Worm (Caenorhabditis elegans) whole organism, L1 larva: ENCODE measurements around the gene srw-62.

Experiments used
- C04F5.9 ChIP-seq: sonication (generic microtip); optimal IDR thresholded peaks from 2 replicates; lab custom pipeline; 2016; ENCODE audit warnings: missing genetic modification characterization, missing compliant biosample characterization
- C16A3.4 ChIP-seq: fragments of 150-350 bp; optimal IDR thresholded peaks from 2 replicates; lab custom pipeline; 2014; ENCODE audit warnings: missing biosample characterization, missing genetic modification characterization
- blmp-1 ChIP-seq: fragments of 150-350 bp; optimal IDR thresholded peaks from 2 replicates; lab custom pipeline; 2014; ENCODE audit warnings: missing biosample characterization, missing genetic modification characterization
- ceh-63 ChIP-seq: fragments of 200-800 bp; sonication (Bioruptor generic); optimal IDR thresholded peaks from 2 replicates; lab custom pipeline; 2018; ENCODE audit warnings: mild to moderate bottlenecking, missing genetic modification characterization, missing compliant biosample characterization
- ceh-8 ChIP-seq: fragments of 200-800 bp; sonication (Bioruptor generic); optimal IDR thresholded peaks from 2 replicates; lab custom pipeline; 2018; ENCODE audit warnings: mild to moderate bottlenecking, missing genetic modification characterization, moderate library complexity, missing compliant biosample characterization
- ceh-82 ChIP-seq, 3 experiments: fragments of 150-350 bp in 1 of 3; sonication (generic microtip) in 2 of 3; optimal IDR thresholded peaks; 2 replicates each; lab custom pipeline; 2014 to 2017; ENCODE audit warnings: missing biosample characterization in 3 of 3, missing genetic modification characterization in 3 of 3
- dpl-1 ChIP-seq, 3 experiments: fragments of 150-350 bp in 2 of 3; sonication (generic microtip) in 1 of 3; optimal IDR thresholded peaks; 2 replicates each; lab custom pipeline; 2014 to 2017; ENCODE audit warnings: missing biosample characterization in 3 of 3, missing genetic modification characterization in 3 of 3, missing genetic modification reagents in 3 of 3
- dsc-1 ChIP-seq: sonication (generic microtip); optimal IDR thresholded peaks from 2 replicates; lab custom pipeline; 2016; ENCODE audit warnings: mild to moderate bottlenecking, missing genetic modification characterization, missing compliant biosample characterization
- efl-1 ChIP-seq, 4 experiments: fragments of 150-350 bp; optimal IDR thresholded peaks in 3 of 4; peaks in 1 of 4; 1 replicate in 1 of 4; 2 replicates in 3 of 4; lab custom pipeline; 2014; ENCODE audit warnings: missing biosample characterization in 2 of 4, missing genetic modification characterization in 2 of 4, missing genetic modification reagents in 2 of 4
- efl-3 ChIP-seq: fragments of 200-800 bp; sonication (Bioruptor generic); optimal IDR thresholded peaks from 2 replicates; lab custom pipeline; 2018; ENCODE audit warnings: mild to moderate bottlenecking, missing genetic modification characterization, missing compliant biosample characterization
- egl-13 ChIP-seq: sonication (generic microtip); optimal IDR thresholded peaks from 2 replicates; lab custom pipeline; 2016; ENCODE audit warnings: missing genotype, missing genetic modification reagents, missing genetic modification characterization, missing compliant biosample characterization
- fos-1 ChIP-seq: fragments of 150-350 bp; optimal IDR thresholded peaks from 2 replicates; lab custom pipeline; 2014; ENCODE audit warnings: missing biosample characterization, missing genetic modification characterization
- grh-1 ChIP-seq: fragments of 200-800 bp; sonication (Bioruptor generic); IDR thresholded peaks from 2 replicates; pipeline ENCODE4 v1.3.6; 2022; ENCODE audit warnings: missing genetic modification reagents, missing genetic modification characterization, missing compliant biosample characterization
- hlh-4 ChIP-seq: sonication (generic microtip); optimal IDR thresholded peaks from 2 replicates; lab custom pipeline; 2016; ENCODE audit warnings: mild to moderate bottlenecking, missing genetic modification characterization, missing compliant biosample characterization
- irx-1 ChIP-seq: sonication (generic microtip); optimal IDR thresholded peaks from 2 replicates; lab custom pipeline; 2016; ENCODE audit warnings: missing genetic modification characterization, missing compliant biosample characterization
- lin-13 ChIP-seq: fragments of 150-350 bp; optimal IDR thresholded peaks from 2 replicates; lab custom pipeline; 2014; ENCODE audit warnings: missing biosample characterization, missing genetic modification reagents, missing genetic modification characterization
- lin-14 ChIP-seq: fragments of 200-800 bp; sonication (Bioruptor generic); optimal IDR thresholded peaks from 2 replicates; lab custom pipeline; 2018; ENCODE audit warnings: mild to moderate bottlenecking, missing genetic modification characterization, moderate library complexity, missing compliant biosample characterization
- lin-15B ChIP-seq: fragments of 150-350 bp; sonication (generic microtip); optimal IDR thresholded peaks from 3 replicates; lab custom pipeline; 2014; ENCODE audit warnings: missing biosample characterization, missing genetic modification characterization
- lin-35 ChIP-seq, 2 experiments: fragments of 150-350 bp; optimal IDR thresholded peaks; 2 replicates each; lab custom pipeline; 2014; ENCODE audit warnings: missing biosample characterization in 2 of 2, missing genetic modification characterization in 2 of 2, missing genetic modification reagents in 2 of 2
- lir-3 ChIP-seq: sonication (generic microtip); optimal IDR thresholded peaks from 2 replicates; lab custom pipeline; 2016; ENCODE audit warnings: mild to moderate bottlenecking, missing genetic modification characterization, moderate library complexity, missing compliant biosample characterization; ENCODE audit not compliant: poor library complexity
- lsy-2 ChIP-seq, 2 experiments: fragments of 150-350 bp; optimal IDR thresholded peaks; 2 replicates each; lab custom pipeline; 2014; ENCODE audit warnings: missing biosample characterization in 2 of 2, missing genetic modification characterization in 2 of 2
- mdl-1 ChIP-seq, 2 experiments: fragments of 150-350 bp; optimal IDR thresholded peaks; 2 replicates each; lab custom pipeline; 2014 to 2017; ENCODE audit warnings: missing biosample characterization in 2 of 2, missing genetic modification characterization in 2 of 2, inconsistent platforms in 1 of 2
- mep-1 ChIP-seq: fragments of 150-350 bp; optimal IDR thresholded peaks from 2 replicates; lab custom pipeline; 2014; ENCODE audit warnings: missing biosample characterization, missing genetic modification characterization
- nhr-20 ChIP-seq: sonication (generic microtip); optimal IDR thresholded peaks from 2 replicates; lab custom pipeline; 2016; ENCODE audit warnings: mild to moderate bottlenecking, missing genetic modification characterization, missing compliant biosample characterization
- nhr-237 ChIP-seq: fragments of 150-350 bp; optimal IDR thresholded peaks from 2 replicates; lab custom pipeline; 2014; ENCODE audit warnings: missing biosample characterization, missing genetic modification characterization
- nhr-28 ChIP-seq: fragments of 150-350 bp; optimal IDR thresholded peaks from 2 replicates; lab custom pipeline; 2014; ENCODE audit warnings: missing biosample characterization, missing genetic modification characterization
- nhr-47 ChIP-seq: sonication (generic microtip); optimal IDR thresholded peaks from 2 replicates; lab custom pipeline; 2016; ENCODE audit warnings: mild to moderate bottlenecking, missing genetic modification characterization, moderate library complexity, missing compliant biosample characterization
- nhr-77 ChIP-seq: fragments of 150-350 bp; optimal IDR thresholded peaks from 2 replicates; lab custom pipeline; 2014; ENCODE audit warnings: missing biosample characterization, missing genetic modification characterization
- nhr-84 ChIP-seq: sonication (generic microtip); optimal IDR thresholded peaks from 2 replicates; lab custom pipeline; 2017; ENCODE audit warnings: missing biosample characterization, missing genetic modification characterization
- nhr-85 ChIP-seq: sonication (generic microtip); peaks from one replicate; lab custom pipeline; 2016; ENCODE audit warnings: missing genetic modification characterization, inconsistent platforms, missing compliant biosample characterization
- pax-3 ChIP-seq: fragments of 200-800 bp; sonication (Bioruptor generic); optimal IDR thresholded peaks from 2 replicates; lab custom pipeline; 2018; ENCODE audit warnings: mild to moderate bottlenecking, missing genetic modification characterization, moderate library complexity, missing compliant biosample characterization
- pqm-1 ChIP-seq: sonication (generic microtip); optimal IDR thresholded peaks from 3 replicates; lab custom pipeline; 2017; ENCODE audit warnings: missing biosample characterization, missing genetic modification characterization
- rnt-1 ChIP-seq: sonication (generic microtip); optimal IDR thresholded peaks from 2 replicates; lab custom pipeline; 2016; ENCODE audit warnings: mild to moderate bottlenecking, missing genetic modification characterization, moderate library complexity, missing compliant biosample characterization
- skn-1 ChIP-seq: fragments of 150-350 bp; optimal IDR thresholded peaks from 2 replicates; lab custom pipeline; 2014; ENCODE audit warnings: missing biosample characterization, missing genetic modification characterization
- snu-23 ChIP-seq: sonication (generic microtip); optimal IDR thresholded peaks from 2 replicates; lab custom pipeline; 2016; ENCODE audit warnings: missing genetic modification characterization, missing compliant biosample characterization
- sptf-1 ChIP-seq: fragments of 150-350 bp; optimal IDR thresholded peaks from 2 replicates; lab custom pipeline; 2014; ENCODE audit warnings: missing biosample characterization, missing genetic modification characterization
- swsn-7 ChIP-seq: sonication (generic microtip); optimal IDR thresholded peaks from 2 replicates; lab custom pipeline; 2016; ENCODE audit warnings: missing genetic modification characterization, missing compliant biosample characterization
- tbx-2 ChIP-seq: sonication (generic microtip); optimal IDR thresholded peaks from 2 replicates; lab custom pipeline; 2016; ENCODE audit warnings: missing genetic modification characterization, missing compliant biosample characterization
- unc-86 ChIP-seq: sonication (generic microtip); optimal IDR thresholded peaks from 2 replicates; lab custom pipeline; 2016; ENCODE audit warnings: missing genetic modification characterization, missing compliant biosample characterization
- xbp-1 ChIP-seq: sonication (generic microtip); optimal IDR thresholded peaks from 2 replicates; lab custom pipeline; 2016; ENCODE audit warnings: missing genetic modification characterization, missing compliant biosample characterization
- zip-4 ChIP-seq: fragments of 200-800 bp; sonication (Bioruptor generic); optimal IDR thresholded peaks from 2 replicates; lab custom pipeline; 2018; ENCODE audit warnings: mild to moderate bottlenecking, missing genetic modification characterization, moderate library complexity, missing compliant biosample characterization
- ztf-4 ChIP-seq: fragments of 150-350 bp; optimal IDR thresholded peaks from 2 replicates; lab custom pipeline; 2014; ENCODE audit warnings: missing biosample characterization, missing genetic modification characterization

The srw-62 gene

ce11 chrII:7781102-7781616, 44.0 kb upstream of the srw-62 start, which contains the start of the genes snpc-1.1 and spdl-1:
Gene snpc-1.1, minus strand, starts transcription at chrII:7781301.
Gene spdl-1, plus strand, starts transcription at chrII:7781566.
- TF ChIP-seq unc-86 (tag; lab: Kevin White, UChicago) (no peak), nhr-77 (no peak), lin-15B (tag; lab: Kevin White, UChicago) (peak; percentile 1), egl-13 (tag; lab: Kevin White, UChicago) (no peak), lin-35 (GFP tag; optimal IDR thresholded peaks at IDR 0.05; lab: Kevin White, UChicago) (peak; percentile 67 to 91), C04F5.9 (no peak), ceh-82 (tag; optimal IDR thresholded peaks at IDR 0.05; lab: Kevin White, UChicago) (peak in 1 of 3 experiments; percentile 7), snu-23 (GFP tag; lab: Kevin White, UChicago) (peak; percentile 24), dpl-1 (GFP tag; optimal IDR thresholded peaks at IDR 0.05; lab: Kevin White, UChicago) (peak; percentile 71 to 88 (median 77)), zip-4 (no peak), fos-1 (no peak), rnt-1 (peak; percentile 22), lir-3 (tag; lab: Kevin White, UChicago) (no peak), C16A3.4 (peak; percentile 2), pax-3 (no peak), xbp-1 (tag; lab: Kevin White, UChicago) (no peak), sptf-1 (tag; lab: Kevin White, UChicago) (no peak), efl-1 (optimal IDR thresholded peaks at IDR 0.05; lab: Kevin White, UChicago) (peak; percentile 75 to 79), efl-1 (GFP tag; optimal IDR thresholded peaks at IDR 0.05 in 1 of 2; lab: Kevin White, UChicago) (peak; percentile 84 to 97), lin-14 (GFP tag; lab: Kevin White, UChicago) (peak; percentile 13), nhr-85 (tag; lab: Kevin White, UChicago) (peak; percentile 5), lsy-2 (tag; optimal IDR thresholded peaks at IDR 0.05; lab: Kevin White, UChicago) (peak in 1 of 2 experiments; percentile 65), hlh-4 (no peak), ceh-8 (no peak), nhr-28 (tag; lab: Kevin White, UChicago) (no peak), blmp-1 (tag; lab: Kevin White, UChicago) (peak; percentile 53), pqm-1 (tag; lab: Kevin White, UChicago) (no peak), irx-1 (tag; lab: Kevin White, UChicago) (no peak), nhr-237 (tag; lab: Kevin White, UChicago) (no peak), mep-1 (tag; lab: Kevin White, UChicago) (peak; percentile 30), skn-1 (tag; lab: Kevin White, UChicago) (peak; percentile 27), ztf-4 (no peak), mdl-1 (tag; optimal IDR thresholded peaks at IDR 0.05; lab: Kevin White, UChicago) (peak in 1 of 2 experiments; percentile 7), dsc-1 (tag; lab: Kevin White, UChicago) (no peak)

ce11 chrII:7783467-7783959, 41.7 kb upstream of the srw-62 start, which contains the start of gene skr-17:
Gene skr-17, plus strand, starts transcription at chrII:7783517.
- peak in 1 of 3 experiments; percentile 33 for TF ChIP-seq dpl-1 (GFP tag; optimal IDR thresholded peaks at IDR 0.05; lab: Kevin White, UChicago)
- no peak for TF ChIP-seq nhr-84 (tag; lab: Kevin White, UChicago)
- TF ChIP-seq nhr-47 (tag; lab: Kevin White, UChicago) = no peak
- no peak for TF ChIP-seq egl-13 (tag; lab: Kevin White, UChicago)
- TF ChIP-seq lin-13 (GFP tag; lab: Kevin White, UChicago) = no peak
- no peak for TF ChIP-seq swsn-7 (tag; lab: Kevin White, UChicago)
- TF ChIP-seq nhr-20 (tag; lab: Kevin White, UChicago) = no peak
- TF ChIP-seq lin-15B (tag; lab: Kevin White, UChicago) = no peak
- TF ChIP-seq efl-1 (optimal IDR thresholded peaks at IDR 0.05; lab: Kevin White, UChicago) = peak; percentile 18 to 59
- peak in 1 of 2 experiments; percentile 23 for TF ChIP-seq efl-1 (GFP tag; optimal IDR thresholded peaks at IDR 0.05 in 1 of 2; lab: Kevin White, UChicago)
- TF ChIP-seq grh-1 (GFP tag; lab: Robert Waterston, UW) = no peak
- no peak for TF ChIP-seq tbx-2 (tag; lab: Kevin White, UChicago)
- no peak for TF ChIP-seq efl-3 (GFP tag; lab: Kevin White, UChicago)
- no peak for TF ChIP-seq ceh-63 (GFP tag; lab: Kevin White, UChicago)
- TF ChIP-seq, all 84 proteins: peak for 2
